Fruit fly (Drosophila melanogaster) whole organism, embryonic: ENCODE data around the gene Ciz1.

ENCODE experiments used
- Aef1 ChIP-seq: fragments of 200-800 bp; sonication (Bioruptor generic); IDR thresholded peaks from 3 replicates; pipeline ENCODE4 v1.3.6; 2022; ENCODE audit warnings: missing biosample characterization, missing genetic modification characterization
- CG10366 ChIP-seq: fragments of 200-800 bp; sonication (Bioruptor generic); IDR thresholded peaks from 2 replicates; pipeline ENCODE4 v1.3.6; 2022; ENCODE audit warnings: missing biosample characterization, missing genetic modification characterization
- CG10654 ChIP-seq: fragments of 200-800 bp; sonication (Bioruptor generic); optimal IDR thresholded peaks from 2 replicates; lab custom pipeline; 2016; ENCODE audit warnings: missing biosample characterization, missing genetic modification characterization
- CG11398 ChIP-seq: fragments of 200-800 bp; sonication (Bioruptor generic); optimal IDR thresholded peaks from 2 replicates; lab custom pipeline; 2016; ENCODE audit warnings: missing biosample characterization, missing genetic modification characterization
- CG11696 ChIP-seq: fragments of 200-800 bp; sonication (Bioruptor generic); IDR thresholded peaks from 2 replicates; pipeline ENCODE4 v1.3.6; 2022; ENCODE audit warnings: missing biosample characterization, missing genetic modification characterization
- CG12071 ChIP-seq: fragments of 200-800 bp; sonication (Bioruptor generic); optimal IDR thresholded peaks from 3 replicates; lab custom pipeline; 2018; ENCODE audit warnings: missing biosample characterization, mild to moderate bottlenecking, missing genetic modification characterization
- CG12104 ChIP-seq: fragments of 200-800 bp; sonication (Bioruptor generic); optimal IDR thresholded peaks from 3 replicates; lab custom pipeline; 2016; ENCODE audit warnings: missing biosample characterization, missing genetic modification characterization
- CG12659 ChIP-seq: fragments of 200-800 bp; sonication (Bioruptor generic); optimal IDR thresholded peaks from 3 replicates; lab custom pipeline; 2017; ENCODE audit warnings: mild to moderate bottlenecking, missing biosample characterization, missing genetic modification reagents, missing genetic modification characterization
- CG14860 ChIP-seq: fragments of 200-800 bp; sonication (Bioruptor generic); IDR thresholded peaks from 3 replicates; pipeline ENCODE4 v1.3.6; 2022; ENCODE audit warnings: missing biosample characterization, missing genetic modification characterization; ENCODE audit not compliant: partially characterized antibody
- CG17359 ChIP-seq: fragments of 200-800 bp; sonication (Bioruptor generic); optimal IDR thresholded peaks from 3 replicates; lab custom pipeline; 2018; ENCODE audit warnings: missing biosample characterization, mild to moderate bottlenecking, missing genetic modification characterization, moderate library complexity
- CG18011 ChIP-seq: fragments of 200-800 bp; sonication (Bioruptor generic); optimal IDR thresholded peaks from 2 replicates; lab custom pipeline; 2017; ENCODE audit warnings: missing biosample characterization, missing genetic modification characterization, mild to moderate bottlenecking, moderate library complexity, missing genotype
- CG2120 ChIP-seq: fragments of 200-800 bp; sonication (Bioruptor generic); optimal IDR thresholded peaks from 3 replicates; lab custom pipeline; 2016; ENCODE audit warnings: missing biosample characterization, missing genetic modification characterization
- CG2875 ChIP-seq: fragments of 200-800 bp; sonication (Bioruptor generic); optimal IDR thresholded peaks from 2 replicates; lab custom pipeline; 2017; ENCODE audit warnings: missing biosample characterization, mild to moderate bottlenecking, missing genetic modification characterization, missing genetic modification reagents
- CG30403 ChIP-seq: fragments of 200-800 bp; sonication (Bioruptor generic); optimal IDR thresholded peaks from 3 replicates; lab custom pipeline; 2016; ENCODE audit warnings: missing biosample characterization, missing genetic modification characterization
- CG30431 ChIP-seq: fragments of 200-800 bp; sonication (Bioruptor generic); optimal IDR thresholded peaks from 2 replicates; lab custom pipeline; 2017; ENCODE audit warnings: missing biosample characterization, missing genetic modification characterization
- CG31365 ChIP-seq: fragments of 200-800 bp; sonication (Bioruptor generic); optimal IDR thresholded peaks from 2 replicates; lab custom pipeline; 2018; ENCODE audit warnings: missing biosample characterization, mild to moderate bottlenecking, missing genetic modification characterization
- CG33213 ChIP-seq: fragments of 200-800 bp; sonication (Bioruptor generic); optimal IDR thresholded peaks from 3 replicates; lab custom pipeline; 2016; ENCODE audit warnings: missing biosample characterization, missing genetic modification characterization
- CG34422 ChIP-seq: fragments of 200-800 bp; sonication (Bioruptor generic); IDR thresholded peaks from 3 replicates; pipeline ENCODE4 v1.3.6; 2022; ENCODE audit warnings: missing biosample characterization, missing genetic modification characterization
- CG3838 ChIP-seq: fragments of 200-800 bp; sonication (Bioruptor generic); optimal IDR thresholded peaks from 3 replicates; lab custom pipeline; 2016; ENCODE audit warnings: missing biosample characterization, missing genetic modification characterization
- CG4360 ChIP-seq: fragments of 200-800 bp; sonication (Bioruptor generic); IDR thresholded peaks from 2 replicates; pipeline ENCODE4 v1.3.6; 2022; ENCODE audit warnings: missing biosample characterization, missing genetic modification characterization
- CG6689 ChIP-seq: fragments of 200-800 bp; sonication (Bioruptor generic); IDR thresholded peaks from 2 replicates; pipeline ENCODE4 v1.3.6; 2022; ENCODE audit warnings: missing biosample characterization, missing genetic modification characterization
- CG7963 ChIP-seq: fragments of 200-800 bp; sonication (Bioruptor generic); IDR thresholded peaks from 3 replicates; pipeline ENCODE4 v1.3.6; 2022; ENCODE audit warnings: missing biosample characterization, missing genetic modification characterization; ENCODE audit not compliant: partially characterized antibody
- E2f1 ChIP-seq: fragments of 200-800 bp; sonication (Bioruptor generic); IDR thresholded peaks from 2 replicates; pipeline ENCODE4 v1.3.6; 2022; ENCODE audit warnings: missing biosample characterization, missing genetic modification characterization
- Elba2 ChIP-seq: fragments of 200-800 bp; sonication (Bioruptor generic); optimal IDR thresholded peaks from 3 replicates; lab custom pipeline; 2016; ENCODE audit warnings: missing biosample characterization, missing genetic modification characterization
- Gug ChIP-seq: fragments of 200-800 bp; sonication (Bioruptor generic); IDR thresholded peaks from 4 replicates; pipeline ENCODE4 v1.3.6; 2022; ENCODE audit warnings: missing biosample characterization, missing genetic modification characterization
- H2.0 ChIP-seq: fragments of 200-800 bp; sonication (Bioruptor generic); IDR thresholded peaks from 2 replicates; pipeline ENCODE4 v1.3.6; 2022; ENCODE audit warnings: missing biosample characterization, missing genetic modification characterization
- HLH4C ChIP-seq: fragments of 200-800 bp; sonication (Bioruptor generic); IDR thresholded peaks from 3 replicates; pipeline ENCODE4 v1.3.6; 2022; ENCODE audit warnings: missing biosample characterization, missing genetic modification characterization; ENCODE audit not compliant: partially characterized antibody
- MTF-1 ChIP-seq: fragments of 200-800 bp; sonication (Bioruptor generic); optimal IDR thresholded peaks from 2 replicates; lab custom pipeline; 2018; ENCODE audit warnings: missing biosample characterization, mild to moderate bottlenecking, missing genetic modification characterization, borderline replicate concordance
- Mrtf ChIP-seq: fragments of 200-800 bp; sonication (Bioruptor generic); IDR thresholded peaks from 3 replicates; pipeline ENCODE4 v1.3.6; 2022; ENCODE audit warnings: missing biosample characterization, missing genetic modification characterization
- Ptx1 ChIP-seq: fragments of 200-800 bp; sonication (Bioruptor generic); IDR thresholded peaks from 2 replicates; pipeline ENCODE4 v1.3.6; 2022; ENCODE audit warnings: missing biosample characterization, missing genetic modification characterization
- Sox100B ChIP-seq: fragments of 200-800 bp; sonication (Bioruptor generic); optimal IDR thresholded peaks from 3 replicates; lab custom pipeline; 2018; ENCODE audit warnings: missing biosample characterization, mild to moderate bottlenecking, missing genetic modification characterization
- Xrp1 ChIP-seq: fragments of 200-800 bp; sonication (Bioruptor generic); IDR thresholded peaks from 2 replicates; pipeline ENCODE4 v1.3.6; 2022; ENCODE audit warnings: missing biosample characterization, missing genetic modification characterization
- bigmax ChIP-seq: fragments of 200-800 bp; sonication (Bioruptor generic); optimal IDR thresholded peaks from 2 replicates; lab custom pipeline; 2018; ENCODE audit warnings: missing biosample characterization, mild to moderate bottlenecking, missing genetic modification characterization
- cad ChIP-seq: fragments of >200 bp; optimal IDR thresholded peaks from 2 replicates; lab custom pipeline; 2017; ENCODE audit warnings: missing biosample characterization, missing genetic modification characterization
- chif ChIP-seq, 2 experiments: fragments of 200-800 bp; sonication (Bioruptor generic); optimal IDR thresholded peaks; 3 replicates each; lab custom pipeline; 2016; ENCODE audit warnings: missing biosample characterization in 2 of 2, missing genetic modification characterization in 2 of 2
- dan ChIP-seq: fragments of 200-800 bp; sonication (Bioruptor generic); IDR thresholded peaks from 2 replicates; pipeline ENCODE4 v1.3.6; 2022; ENCODE audit warnings: missing biosample characterization, missing genetic modification characterization
- dmrt11E ChIP-seq: fragments of 200-800 bp; sonication (Bioruptor generic); optimal IDR thresholded peaks from 3 replicates; lab custom pipeline; 2018; ENCODE audit warnings: missing biosample characterization, mild to moderate bottlenecking, missing genetic modification characterization, moderate library complexity
- her ChIP-seq: fragments of 200-800 bp; sonication (Bioruptor generic); optimal IDR thresholded peaks from 2 replicates; lab custom pipeline; 2016; ENCODE audit warnings: missing biosample characterization, missing genetic modification characterization
- p53 ChIP-seq: fragments of 200-800 bp; sonication (Bioruptor generic); optimal IDR thresholded peaks from 2 replicates; lab custom pipeline; 2016; ENCODE audit warnings: missing biosample characterization, missing genetic modification characterization
- pnt ChIP-seq: fragments of 200-800 bp; sonication (Bioruptor generic); optimal IDR thresholded peaks from 3 replicates; lab custom pipeline; 2016; ENCODE audit warnings: missing biosample characterization, missing genetic modification characterization
- prd ChIP-seq, 3 experiments: fragments of >200 bp in 2 of 3; fragments of 200-800 bp in 1 of 3; sonication (Bioruptor generic) in 1 of 3; optimal IDR thresholded peaks in 2 of 3; IDR thresholded peaks in 1 of 3; 2 replicates in 2 of 3; 3 replicates in 1 of 3; pipeline versions ENCODE4 v1.3.6 to Lab custom; 2017 to 2022; ENCODE audit warnings: missing biosample characterization in 1 of 3, missing genetic modification characterization in 1 of 3
- ro ChIP-seq: fragments of 200-800 bp; sonication (Bioruptor generic); IDR thresholded peaks from 2 replicates; pipeline ENCODE4 v1.3.6; 2022; ENCODE audit warnings: missing biosample characterization, missing genetic modification characterization
- seq ChIP-seq: fragments of 200-800 bp; sonication (Bioruptor generic); IDR thresholded peaks from 2 replicates; pipeline ENCODE4 v1.3.6; 2022; ENCODE audit warnings: missing biosample characterization, missing genetic modification characterization
- shn ChIP-seq: fragments of 200-800 bp; sonication (Bioruptor generic); optimal IDR thresholded peaks from 3 replicates; lab custom pipeline; 2016; ENCODE audit warnings: missing biosample characterization, missing genetic modification characterization
- slbo ChIP-seq: fragments of 200-800 bp; sonication (Bioruptor generic); IDR thresholded peaks from 2 replicates; pipeline ENCODE4 v1.3.6; 2022; ENCODE audit warnings: missing biosample characterization, missing genetic modification characterization
- ssp ChIP-seq: fragments of 200-800 bp; sonication (Bioruptor generic); IDR thresholded peaks from 2 replicates; pipeline ENCODE4 v1.3.6; 2022; ENCODE audit warnings: missing biosample characterization, missing genetic modification characterization
- tll ChIP-seq, 2 experiments: fragments of 200-800 bp in 1 of 2; fragments of >200 bp in 1 of 2; sonication (Bioruptor generic) in 1 of 2; optimal IDR thresholded peaks; 2 replicates each; lab custom pipeline; 2017 to 2019; ENCODE audit warnings: missing biosample characterization in 2 of 2, missing genetic modification characterization in 2 of 2, mild to moderate bottlenecking in 1 of 2, moderate library complexity in 1 of 2
- vnd ChIP-seq: fragments of 200-800 bp; sonication (Bioruptor generic); IDR thresholded peaks from 3 replicates; pipeline ENCODE4 v1.3.6; 2022; ENCODE audit warnings: missing biosample characterization, missing genetic modification characterization; ENCODE audit not compliant: partially characterized antibody
- wor ChIP-seq: fragments of 200-800 bp; sonication (Bioruptor generic); IDR thresholded peaks from 2 replicates; pipeline ENCODE4 v1.3.6; 2022; ENCODE audit warnings: missing biosample characterization, missing genetic modification characterization
- yki ChIP-seq: fragments of >200 bp; optimal IDR thresholded peaks from 3 replicates; lab custom pipeline; 2018
- zf30C ChIP-seq: fragments of 200-800 bp; sonication (Bioruptor generic); optimal IDR thresholded peaks from 3 replicates; lab custom pipeline; 2018; ENCODE audit warnings: missing biosample characterization, mild to moderate bottlenecking, missing genetic modification characterization

Gene Ciz1

dm6 chr3L:9859624-9860023, 4.8 kb upstream of the Ciz1 start, which contains the start of gene CG10809 (continued):
- no peak for TF ChIP-seq CG11398 (GFP tag; lab: Kevin White, UChicago)
- no peak for TF ChIP-seq CG33213 (GFP tag; lab: Kevin White, UChicago)
- peak; percentile 52; the same call in 1 of the 2 replicates for TF ChIP-seq slbo (GFP tag; lab: Robert Waterston, UW)
- no peak for TF ChIP-seq CG31365 (tag; lab: Kevin White, UChicago)
- peak; percentile 40; the same call in 2 of the 3 replicates for TF ChIP-seq Aef1 (GFP tag; lab: Robert Waterston, UW)
- no peak for TF ChIP-seq prd (optimal IDR thresholded peaks at IDR 0.05; lab: Kevin White, UChicago)
- peak; percentile 37; the same call in 1 of the 3 replicates for TF ChIP-seq prd (GFP tag; IDR thresholded peaks at IDR 0.05; lab: Robert Waterston, UW)
- no peak for TF ChIP-seq Mrtf
- TF ChIP-seq CG12659 = peak; percentile 85
- TF ChIP-seq Elba2 (GFP tag; lab: Kevin White, UChicago) = peak; percentile 49
- TF ChIP-seq tll (GFP tag; optimal IDR thresholded peaks at IDR 0.05; lab: Kevin White, UChicago) = no peak
- TF ChIP-seq CG3838 (GFP tag; lab: Kevin White, UChicago) = no peak
- no peak for TF ChIP-seq cad (GFP tag; lab: Kevin White, UChicago)
- TF ChIP-seq yki (lab: Kevin White, UChicago) = no peak
- peak; percentile 11; the same call in 1 of the 2 replicates for TF ChIP-seq Ptx1
- TF ChIP-seq Sox100B (GFP tag; lab: Kevin White, UChicago) = no peak
- TF ChIP-seq pnt (GFP tag; lab: Kevin White, UChicago) = no peak
- TF ChIP-seq Gug (GFP tag; lab: Robert Waterston, UW) = peak; percentile 18; the same call in 1 of the 4 replicates
- TF ChIP-seq seq = no peak
- no peak for TF ChIP-seq CG4360 (GFP tag; lab: Robert Waterston, UW)
- TF ChIP-seq E2f1 (GFP tag; lab: Robert Waterston, UW) = no peak
- TF ChIP-seq ssp (GFP tag; lab: Robert Waterston, UW) = no peak
- TF ChIP-seq zf30C = no peak
- TF ChIP-seq CG7963 = peak; percentile 89
- no peak for TF ChIP-seq dan (GFP tag; lab: Robert Waterston, UW)
- no peak for TF ChIP-seq wor
- TF ChIP-seq CG6689 (GFP tag; lab: Robert Waterston, UW) = no peak
- no peak for TF ChIP-seq CG34422
- peak; percentile 20 for TF ChIP-seq CG10654
- TF ChIP-seq bigmax (GFP tag; lab: Kevin White, UChicago) = no peak
- TF ChIP-seq her (GFP tag; lab: Kevin White, UChicago) = peak; percentile 22
- TF ChIP-seq chif (GFP tag; optimal IDR thresholded peaks at IDR 0.05; lab: Kevin White, UChicago) = no peak
- TF ChIP-seq CG18011 (GFP tag; lab: Kevin White, UChicago) = no peak
- TF ChIP-seq CG2875 (GFP tag; lab: Kevin White, UChicago) = no peak
- no peak for TF ChIP-seq H2.0 (GFP tag; lab: Robert Waterston, UW)
- TF ChIP-seq Xrp1 (GFP tag; lab: Robert Waterston, UW) = peak; percentile 21; the same call in 1 of the 2 replicates
- peak; percentile 48 for TF ChIP-seq dmrt11E (tag; lab: Kevin White, UChicago)
- TF ChIP-seq CG10366 (GFP tag; lab: Robert Waterston, UW) = no peak; the same call in 1 of the 2 replicates
- no peak for TF ChIP-seq MTF-1
- peak; percentile 92 for TF ChIP-seq vnd (GFP tag; lab: Robert Waterston, UW)
- no peak for TF ChIP-seq shn (GFP tag; lab: Kevin White, UChicago)
- TF ChIP-seq CG12071 (GFP tag; lab: Kevin White, UChicago) = no peak
- TF ChIP-seq CG14860 (GFP tag; lab: Robert Waterston, UW) = peak; percentile 88
- TF ChIP-seq ro (GFP tag; lab: Robert Waterston, UW) = no peak
- TF ChIP-seq HLH4C (GFP tag; lab: Robert Waterston, UW) = peak; percentile 89
- TF ChIP-seq p53 = no peak
- no peak for TF ChIP-seq CG11696 (GFP tag; lab: Robert Waterston, UW)
- TF ChIP-seq CG17359 = peak; percentile 6
- TF ChIP-seq CG30403 (GFP tag; lab: Kevin White, UChicago) = peak; percentile 35
- TF ChIP-seq CG12104 = peak; percentile 14
- peak; percentile 55 for TF ChIP-seq CG2120 (GFP tag; lab: Kevin White, UChicago)
- TF ChIP-seq CG30431 (GFP tag; lab: Kevin White, UChicago) = no peak
